Fruit fly (Drosophila melanogaster) whole organism, embryonic: ENCODE results near the gene Pex14.
A peak's percentile ranks its signal among the peaks of the same experiment; 100 is the strongest.

Experiments
- Awh ChIP-seq: fragments of 200-800 bp; sonication (Bioruptor generic); IDR thresholded peaks from 2 replicates; pipeline ENCODE4, ENCODE4 v1.3.6; 2022; ENCODE audit warnings: missing biosample characterization, missing genetic modification characterization
- B-H2 ChIP-seq: fragments of 200-800 bp; sonication (Bioruptor generic); optimal IDR thresholded peaks from 2 replicates; lab custom pipeline; 2018; ENCODE audit warnings: missing biosample characterization, mild to moderate bottlenecking, missing genetic modification characterization
- CG10462 ChIP-seq: fragments of 200-800 bp; sonication (Bioruptor generic); optimal IDR thresholded peaks from 2 replicates; lab custom pipeline; 2016; ENCODE audit warnings: missing biosample characterization, missing genetic modification characterization
- CG1233 ChIP-seq: fragments of 200-800 bp; sonication (Bioruptor generic); optimal IDR thresholded peaks from 4 replicates; lab custom pipeline; 2018; ENCODE audit warnings: missing biosample characterization, mild to moderate bottlenecking, missing genetic modification characterization
- CG12391 ChIP-seq: fragments of 200-800 bp; sonication (Bioruptor generic); optimal IDR thresholded peaks from 3 replicates; lab custom pipeline; 2018; ENCODE audit warnings: missing biosample characterization, mild to moderate bottlenecking, missing genetic modification characterization, moderate library complexity
- CG13894 ChIP-seq: fragments of 200-800 bp; sonication (Bioruptor generic); optimal IDR thresholded peaks from 3 replicates; lab custom pipeline; 2018; ENCODE audit warnings: missing biosample characterization, mild to moderate bottlenecking, missing genetic modification characterization, moderate library complexity
- CG18262 ChIP-seq: fragments of 200-800 bp; optimal IDR thresholded peaks from 3 replicates; lab custom pipeline; 2019; ENCODE audit warnings: missing biosample characterization, mild to moderate bottlenecking, missing genetic modification characterization, moderate library complexity
- CG2199 ChIP-seq: fragments of 200-800 bp; sonication (Bioruptor generic); IDR thresholded peaks from 3 replicates; pipeline ENCODE4 v1.3.6; 2022; ENCODE audit warnings: missing biosample characterization, missing genetic modification characterization
- CG2202 ChIP-seq: fragments of 200-800 bp; sonication (Bioruptor generic); optimal IDR thresholded peaks from 2 replicates; lab custom pipeline; 2018; ENCODE audit warnings: missing biosample characterization, mild to moderate bottlenecking, missing genetic modification characterization
- CG32767 ChIP-seq: fragments of 200-800 bp; sonication (Bioruptor generic); IDR thresholded peaks from 2 replicates; pipeline ENCODE4 v1.3.6; 2022; ENCODE audit warnings: missing biosample characterization, missing genetic modification characterization
- CG5953 ChIP-seq: fragments of 200-800 bp; sonication (Bioruptor generic); IDR thresholded peaks from 2 replicates; pipeline ENCODE4 v1.3.6; 2022; ENCODE audit warnings: missing biosample characterization, missing genetic modification characterization
- CG6683 ChIP-seq: fragments of 200-800 bp; sonication (Bioruptor generic); optimal IDR thresholded peaks from 2 replicates; lab custom pipeline; 2017; ENCODE audit warnings: missing biosample characterization, mild to moderate bottlenecking, missing genetic modification characterization, missing genetic modification reagents
- CG6813 ChIP-seq: fragments of 200-800 bp; sonication (Bioruptor generic); optimal IDR thresholded peaks from 2 replicates; lab custom pipeline; 2017; ENCODE audit warnings: missing biosample characterization, missing genetic modification characterization, mild to moderate bottlenecking, moderate library complexity, missing genetic modification reagents
- CG7745 ChIP-seq: fragments of 200-800 bp; sonication (Bioruptor generic); optimal IDR thresholded peaks from 2 replicates; lab custom pipeline; 2018; ENCODE audit warnings: missing biosample characterization, mild to moderate bottlenecking, missing genetic modification characterization, moderate library complexity
- CG9609 ChIP-seq: fragments of 200-800 bp; sonication (Bioruptor generic); optimal IDR thresholded peaks from 3 replicates; lab custom pipeline; 2016; ENCODE audit warnings: missing biosample characterization, missing genetic modification characterization
- CG9727 ChIP-seq: fragments of 200-800 bp; sonication (Bioruptor generic); optimal IDR thresholded peaks from 3 replicates; lab custom pipeline; 2017; ENCODE audit warnings: missing biosample characterization, mild to moderate bottlenecking, missing genetic modification characterization
- CHES-1-like ChIP-seq: fragments of 200-800 bp; sonication (Bioruptor generic); optimal IDR thresholded peaks from 2 replicates; lab custom pipeline; 2016; ENCODE audit warnings: missing biosample characterization, missing genetic modification characterization
- CoRest ChIP-seq: fragments of 200-800 bp; sonication (Bioruptor generic); optimal IDR thresholded peaks from 3 replicates; lab custom pipeline; 2018; ENCODE audit warnings: missing biosample characterization, mild to moderate bottlenecking, missing genetic modification characterization, moderate library complexity
- Dip3 ChIP-seq: fragments of 200-800 bp; sonication (Bioruptor generic); optimal IDR thresholded peaks from 3 replicates; lab custom pipeline; 2016; ENCODE audit warnings: missing biosample characterization, missing genetic modification characterization
- Doc3 ChIP-seq: fragments of 200-800 bp; sonication (Bioruptor generic); IDR thresholded peaks from 3 replicates; pipeline ENCODE4 v1.3.6; 2022; ENCODE audit warnings: missing biosample characterization, missing genetic modification characterization; ENCODE audit not compliant: partially characterized antibody
- Elba2 ChIP-seq: fragments of 200-800 bp; sonication (Bioruptor generic); optimal IDR thresholded peaks from 3 replicates; lab custom pipeline; 2016; ENCODE audit warnings: missing biosample characterization, missing genetic modification characterization
- GATAe ChIP-seq: fragments of 200-800 bp; sonication (Bioruptor generic); conservative IDR thresholded peaks from 2 replicates; pipeline ENCODE4 v1.3.6; 2022; ENCODE audit warnings: missing biosample characterization, missing genetic modification characterization
- Gsc ChIP-seq: fragments of 200-800 bp; sonication (Bioruptor generic); IDR thresholded peaks from 2 replicates; pipeline ENCODE4 v1.3.6; 2022; ENCODE audit warnings: missing biosample characterization, missing genetic modification characterization
- HHEX ChIP-seq: fragments of 200-800 bp; sonication (Bioruptor generic); optimal IDR thresholded peaks from 3 replicates; lab custom pipeline; 2017; ENCODE audit warnings: missing biosample characterization, mild to moderate bottlenecking, missing genetic modification characterization, missing genetic modification reagents
- HLHmδ ChIP-seq: fragments of 200-800 bp; sonication (Bioruptor generic); optimal IDR thresholded peaks from 2 replicates; lab custom pipeline; 2018; ENCODE audit warnings: missing biosample characterization, mild to moderate bottlenecking, missing genetic modification characterization, moderate library complexity
- Hey ChIP-seq: fragments of 200-800 bp; sonication (Bioruptor generic); optimal IDR thresholded peaks from 3 replicates; lab custom pipeline; 2018; ENCODE audit warnings: missing biosample characterization, mild to moderate bottlenecking, missing genetic modification characterization
- Hmx ChIP-seq: fragments of 200-800 bp; sonication (Bioruptor generic); optimal IDR thresholded peaks from 2 replicates; lab custom pipeline; 2016; ENCODE audit warnings: missing biosample characterization, missing genetic modification characterization
- MBD-R2 ChIP-seq: fragments of 200-800 bp; sonication (Bioruptor generic); IDR thresholded peaks from 2 replicates; pipeline ENCODE4 v1.3.6; 2022; ENCODE audit warnings: missing biosample characterization, missing genetic modification characterization
- Poxn ChIP-seq: fragments of 200-800 bp; sonication (Bioruptor generic); IDR thresholded peaks from 2 replicates; pipeline ENCODE4 v1.3.6; 2022; ENCODE audit warnings: missing biosample characterization, missing genetic modification characterization
- Spps ChIP-seq: fragments of 200-800 bp; sonication (Bioruptor generic); optimal IDR thresholded peaks from 2 replicates; lab custom pipeline; 2018; ENCODE audit warnings: missing biosample characterization, mild to moderate bottlenecking, missing genetic modification characterization
- Tbp ChIP-seq: fragments of >200 bp; optimal IDR thresholded peaks from 2 replicates; lab custom pipeline; 2018; ENCODE audit warnings: missing biosample characterization, missing genetic modification characterization
- Usf ChIP-seq: fragments of 200-800 bp; sonication (Bioruptor generic); optimal IDR thresholded peaks from 2 replicates; lab custom pipeline; 2017; ENCODE audit warnings: missing genotype, missing biosample characterization, missing genetic modification characterization
- bbx ChIP-seq: fragments of 200-800 bp; sonication (Bioruptor generic); IDR thresholded peaks from 2 replicates; pipeline ENCODE4 v1.3.6; 2022; ENCODE audit warnings: missing biosample characterization, missing genetic modification characterization; ENCODE audit not compliant: partially characterized antibody
- bigmax ChIP-seq: fragments of 200-800 bp; sonication (Bioruptor generic); optimal IDR thresholded peaks from 2 replicates; lab custom pipeline; 2018; ENCODE audit warnings: missing biosample characterization, mild to moderate bottlenecking, missing genetic modification characterization
- dmrt99B ChIP-seq: fragments of 200-800 bp; sonication (Bioruptor generic); optimal IDR thresholded peaks from 2 replicates; lab custom pipeline; 2018; ENCODE audit warnings: missing biosample characterization, mild to moderate bottlenecking, missing genetic modification characterization, moderate library complexity
- dpn ChIP-seq, 2 experiments: fragments of 200-800 bp; sonication (Bioruptor generic); optimal IDR thresholded peaks; 3 replicates each; lab custom pipeline; 2016; ENCODE audit warnings: missing biosample characterization in 2 of 2, missing genetic modification characterization in 2 of 2
- ewg ChIP-seq: fragments of 200-800 bp; sonication (Bioruptor generic); optimal IDR thresholded peaks from 3 replicates; lab custom pipeline; 2017; ENCODE audit warnings: mild to moderate bottlenecking, missing biosample characterization, missing genetic modification reagents, missing genetic modification characterization
- fd64A ChIP-seq: fragments of 200-800 bp; sonication (Bioruptor generic); optimal IDR thresholded peaks from 3 replicates; lab custom pipeline; 2018; ENCODE audit warnings: missing biosample characterization, mild to moderate bottlenecking, missing genetic modification characterization
- h ChIP-seq: fragments of >200 bp; optimal IDR thresholded peaks from 2 replicates; lab custom pipeline; 2017
- hbn ChIP-seq: fragments of 200-800 bp; sonication (Bioruptor generic); IDR thresholded peaks from 2 replicates; pipeline ENCODE4 v1.3.6; 2022; ENCODE audit warnings: missing biosample characterization, missing genetic modification characterization; ENCODE audit not compliant: partially characterized antibody
- inv ChIP-seq: fragments of 200-800 bp; sonication (Bioruptor generic); IDR thresholded peaks from 2 replicates; pipeline ENCODE4 v1.3.6; 2022; ENCODE audit warnings: missing biosample characterization, missing genetic modification characterization; ENCODE audit not compliant: partially characterized antibody
- ken ChIP-seq: fragments of 200-800 bp; sonication (Bioruptor generic); IDR thresholded peaks from 3 replicates; pipeline ENCODE4 v1.3.6; 2022; ENCODE audit warnings: missing biosample characterization, missing genetic modification characterization
- mld ChIP-seq: fragments of 200-800 bp; sonication (Bioruptor generic); IDR thresholded peaks from 3 replicates; pipeline ENCODE4 v1.3.6; 2022; ENCODE audit warnings: missing biosample characterization, missing genetic modification characterization; ENCODE audit not compliant: partially characterized antibody
- ranshi ChIP-seq: fragments of 200-800 bp; sonication (Bioruptor generic); IDR thresholded peaks from 2 replicates; pipeline ENCODE4 v1.3.6; 2022; ENCODE audit warnings: missing biosample characterization, missing genetic modification characterization
- row ChIP-seq: fragments of 200-800 bp; sonication (Bioruptor generic); IDR thresholded peaks from 3 replicates; pipeline ENCODE4 v1.3.6; 2022; ENCODE audit warnings: missing biosample characterization, missing genetic modification characterization
- slp2 ChIP-seq: fragments of 200-800 bp; sonication (Bioruptor generic); optimal IDR thresholded peaks from 2 replicates; lab custom pipeline; 2016; ENCODE audit warnings: missing biosample characterization, missing genetic modification characterization
- so ChIP-seq: fragments of 200-800 bp; sonication (Bioruptor generic); IDR thresholded peaks from 3 replicates; pipeline ENCODE4 v1.3.6; 2022; ENCODE audit warnings: missing biosample characterization, missing genetic modification characterization
- tap ChIP-seq: fragments of 200-800 bp; optimal IDR thresholded peaks from 3 replicates; lab custom pipeline; 2019; ENCODE audit warnings: missing biosample characterization, mild to moderate bottlenecking, missing genetic modification characterization, moderate library complexity
- twi ChIP-seq: fragments of 200-800 bp; optimal IDR thresholded peaks from 2 replicates; lab custom pipeline; 2019; ENCODE audit warnings: missing biosample characterization, mild to moderate bottlenecking, missing genetic modification characterization, moderate library complexity

The Pex14 gene

dm6 chr3L:20771891-20772646 lies 6.5 kb upstream of the Pex14 start (continued):
- TF ChIP-seq CHES-1-like (GFP tag; lab: Kevin White, UChicago) (peak; percentile 73), inv (no peak), ewg (GFP tag; lab: Kevin White, UChicago) (peak; percentile 60), Tbp (GFP tag; lab: Kevin White, UChicago) (no peak), mld (no peak), CG13894 (peak; percentile 50), ken (GFP tag; lab: Robert Waterston, UW) (peak; percentile 75; the same call in 1 of the 3 replicates), CoRest (peak; percentile 55), CG6683 (GFP tag; lab: Kevin White, UChicago) (peak; percentile 72), slp2 (GFP tag; lab: Kevin White, UChicago) (peak; percentile 67), h (no peak), Doc3 (GFP tag; lab: Robert Waterston, UW) (no peak), twi (tag; lab: Kevin White, UChicago) (peak; percentile 38), CG7745 (no peak), GATAe (GFP tag; lab: Robert Waterston, UW) (no peak), B-H2 (GFP tag; lab: Kevin White, UChicago) (no peak), fd64A (GFP tag; lab: Kevin White, UChicago) (peak; percentile 46), CG2199 (GFP tag; lab: Robert Waterston, UW) (peak; percentile 81; the same call in 1 of the 3 replicates), Gsc (GFP tag; lab: Robert Waterston, UW) (no peak), Awh (GFP tag; lab: Robert Waterston, UW) (peak; percentile 90), ranshi (GFP tag; lab: Robert Waterston, UW) (peak; percentile 81), dmrt99B (peak; percentile 84), CG9609 (GFP tag; lab: Kevin White, UChicago) (peak; percentile 58), bbx (GFP tag; lab: Robert Waterston, UW) (no peak), CG5953 (GFP tag; lab: Robert Waterston, UW) (peak; percentile 83), dpn (GFP tag; optimal IDR thresholded peaks at IDR 0.05; lab: Kevin White, UChicago) (peak; percentile 53 to 73), CG1233 (peak; percentile 67), CG6813 (GFP tag; lab: Kevin White, UChicago) (peak; percentile 70), Spps (tag; lab: Kevin White, UChicago) (peak; percentile 56), bigmax (peak; percentile 28), tap (tag; lab: Kevin White, UChicago) (no peak), row (GFP tag; lab: Robert Waterston, UW) (peak; percentile 88), HHEX (GFP tag; lab: Kevin White, UChicago) (peak; percentile 81), Hey (tag; lab: Kevin White, UChicago) (no peak), Usf (peak; percentile 40), MBD-R2 (GFP tag; lab: Robert Waterston, UW) (peak; percentile 46; the same call in 1 of the 2 replicates), CG32767 (peak; percentile 73), CG2202 (tag; lab: Kevin White, UChicago) (peak; percentile 48), Dip3 (GFP tag; lab: Kevin White, UChicago) (peak; percentile 67), hbn (no peak), CG18262 (tag; lab: Kevin White, UChicago) (peak; percentile 86), CG10462 (GFP tag; lab: Kevin White, UChicago) (peak; percentile 65), CG9727 (GFP tag; lab: Kevin White, UChicago) (peak; percentile 84), CG12391 (peak; percentile 84), so (GFP tag; lab: Robert Waterston, UW) (peak; percentile 82; the same call in 2 of the 3 replicates), Elba2 (peak; percentile 62), HLHmδ (no peak), Poxn (GFP tag; lab: Robert Waterston, UW) (no peak), Hmx (GFP tag; lab: Kevin White, UChicago) (peak; percentile 37)
